Fruit fly (Drosophila melanogaster) whole organism, adult: Measurements from ENCODE around the gene CG7514.

Experiments
- CG14711 ChIP-seq: fragments of 200-800 bp; sonication (Bioruptor generic); optimal IDR thresholded peaks from 2 replicates; lab custom pipeline; 2018; ENCODE audit warnings: missing biosample characterization, mild to moderate bottlenecking, missing genetic modification characterization, moderate library complexity
- CG33017 ChIP-seq: fragments of 200-800 bp; sonication (Bioruptor generic); optimal IDR thresholded peaks from 2 replicates; lab custom pipeline; 2018; ENCODE audit warnings: missing biosample characterization, mild to moderate bottlenecking, missing genetic modification characterization, moderate library complexity
- CG5204 ChIP-seq: fragments of 200-800 bp; sonication (Bioruptor generic); optimal IDR thresholded peaks from 2 replicates; lab custom pipeline; 2016; ENCODE audit warnings: missing biosample characterization, missing genetic modification characterization
- CG7045 ChIP-seq: fragments of 200-800 bp; sonication (Bioruptor generic); optimal IDR thresholded peaks from 2 replicates; lab custom pipeline; 2017; ENCODE audit warnings: missing biosample characterization, mild to moderate bottlenecking, missing genetic modification characterization
- Crg-1 ChIP-seq: fragments of 200-800 bp; sonication (Bioruptor generic); optimal IDR thresholded peaks from 2 replicates; lab custom pipeline; 2016; ENCODE audit warnings: missing biosample characterization, missing genetic modification characterization
- bab1 ChIP-seq: fragments of 200-800 bp; sonication (Bioruptor generic); optimal IDR thresholded peaks from 3 replicates; lab custom pipeline; 2019; ENCODE audit warnings: missing biosample characterization, mild to moderate bottlenecking, missing genetic modification characterization, moderate library complexity
- cic ChIP-seq: fragments of 200-800 bp; sonication (Bioruptor generic); optimal IDR thresholded peaks from 2 replicates; lab custom pipeline; 2017; ENCODE audit warnings: missing biosample characterization, mild to moderate bottlenecking, missing genetic modification characterization, moderate library complexity
- ovo ChIP-seq: fragments of 200-800 bp; sonication (Bioruptor generic); optimal IDR thresholded peaks from 2 replicates; lab custom pipeline; 2016; ENCODE audit warnings: missing biosample characterization, missing genetic modification characterization
- pad ChIP-seq: fragments of 200-800 bp; sonication (Bioruptor generic); optimal IDR thresholded peaks from 3 replicates; lab custom pipeline; 2017; ENCODE audit warnings: missing biosample characterization, missing genetic modification characterization, mild to moderate bottlenecking, moderate library complexity, missing genetic modification reagents
- tj ChIP-seq: fragments of 200-800 bp; sonication (Bioruptor generic); optimal IDR thresholded peaks from 3 replicates; lab custom pipeline; 2017; ENCODE audit warnings: missing biosample characterization, mild to moderate bottlenecking, missing genetic modification characterization, moderate library complexity
- toe ChIP-seq: fragments of 200-800 bp; sonication (Bioruptor generic); optimal IDR thresholded peaks from 2 replicates; lab custom pipeline; 2016; ENCODE audit warnings: missing biosample characterization, missing genetic modification characterization

dm6 chr3L:4687133-4687532 lies 1.4 kb downstream of the CG7514 start, which contains the start of gene axo:
- TF ChIP-seq bab1 (GFP tag; lab: Kevin White, UChicago) (no peak), CG7045 (no peak), ovo (GFP tag; lab: Kevin White, UChicago) (no peak), Crg-1 (no peak), CG5204 (no peak), cic (GFP tag; lab: Kevin White, UChicago) (no peak), tj (GFP tag; lab: Kevin White, UChicago) (no peak), CG14711 (no peak), pad (GFP tag; lab: Kevin White, UChicago) (no peak), CG33017 (tag; lab: Kevin White, UChicago) (no peak), toe (GFP tag; lab: Kevin White, UChicago) (no peak)
